Worm (Caenorhabditis elegans): ENCODE data around the gene C09F12.3.

The C09F12.3 gene

DNA sequence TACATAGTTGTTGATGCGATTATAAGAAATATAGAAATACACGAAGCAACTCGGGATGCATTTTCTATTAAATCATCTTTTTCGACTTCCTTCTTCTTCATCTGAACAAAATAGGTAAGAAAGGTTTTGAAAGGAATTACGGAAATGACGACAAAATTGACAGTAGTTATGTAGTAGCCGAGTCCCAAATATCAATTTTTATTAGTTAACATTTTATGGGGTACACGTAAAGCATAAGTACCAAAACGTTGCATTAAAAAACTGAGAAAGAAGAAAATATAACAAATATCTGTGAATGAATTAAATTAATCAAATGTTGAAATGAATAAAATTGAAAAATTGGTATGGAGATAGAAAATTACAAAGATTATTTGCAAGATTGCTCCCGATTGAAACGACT, 40.9 kb downstream of the C09F12.3 start, which contains the start of gene col-177:
Gene col-177 (minus strand): TSS at position 101 of the 400 bp plus-strand sequence.
- TF ChIP-seq tab-1 (GFP tag; IDR thresholded peaks at IDR 0.05): no peak
- TF ChIP-seq T22C8.4 (GFP tag; IDR thresholded peaks at IDR 0.05): no peak

DNA sequence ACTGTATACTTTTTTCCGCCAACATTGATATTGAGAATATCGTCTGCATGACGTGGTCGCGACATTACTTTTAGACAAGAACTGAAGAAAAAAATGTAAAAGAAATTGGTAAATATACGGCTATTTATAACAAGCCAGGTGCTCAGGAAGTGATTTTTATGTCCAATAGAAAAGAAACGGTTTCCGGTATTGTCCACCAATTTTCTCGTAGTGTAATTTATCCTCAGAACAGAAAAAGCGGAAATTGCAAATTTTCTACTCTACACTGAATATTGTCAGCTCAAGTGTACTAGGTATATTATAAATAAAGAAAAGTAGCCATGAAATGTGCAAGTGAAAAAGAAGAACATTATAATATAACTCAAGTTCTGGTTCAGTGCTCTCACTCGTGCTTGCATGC, 43.5 kb downstream of the C09F12.3 start, which contains the start of gene F59F3.6:
Gene F59F3.6 (minus strand): TSS at position 101 of the 400 bp plus-strand sequence.
- TF ChIP-seq cog-1 (tag; optimal IDR thresholded peaks at IDR 0.05): no peak
- no peak for TF ChIP-seq ref-1 (GFP tag; conservative IDR thresholded peaks at IDR 0.05)
- TF ChIP-seq flt-1 (GFP tag; IDR thresholded peaks at IDR 0.05): no peak
- TF ChIP-seq ztf-29 (GFP tag; IDR thresholded peaks at IDR 0.05): no peak
- TF ChIP-seq ztf-23 (GFP tag; IDR thresholded peaks at IDR 0.05): no peak
- TF ChIP-seq med-1 (GFP tag; optimal IDR thresholded peaks at IDR 0.05; ENCODE audit: insufficient read depth): no peak
- no peak for TF ChIP-seq tab-1 (GFP tag; IDR thresholded peaks at IDR 0.05)
- no peak for TF ChIP-seq klf-2 (GFP tag; conservative IDR thresholded peaks at IDR 0.05)
- TF ChIP-seq T22C8.4 (GFP tag; IDR thresholded peaks at IDR 0.05): no peak

DNA sequence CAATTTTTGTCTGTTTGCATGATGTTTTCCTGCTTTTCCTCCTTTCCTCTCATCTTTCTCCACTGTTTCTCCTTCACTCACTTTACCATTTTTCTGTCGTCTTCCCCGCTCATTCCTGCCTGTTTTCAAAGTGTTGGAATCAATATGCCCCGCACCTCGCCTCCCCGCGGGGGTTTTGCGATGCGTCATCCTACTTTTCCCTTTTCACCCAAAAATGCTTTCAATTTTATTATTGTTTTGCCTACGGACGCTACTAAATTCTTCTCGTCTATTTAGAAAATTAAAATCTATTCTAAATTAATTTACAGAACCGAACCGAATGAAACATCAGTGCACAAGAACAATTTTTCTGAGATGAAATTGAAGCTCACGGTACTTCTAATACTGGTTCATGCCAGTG, 50.5 kb downstream of the C09F12.3 start, which contains the start of gene ver-3:
Gene ver-3 (plus strand): TSS at position 301 of the 400 bp plus-strand sequence.
- TF ChIP-seq klf-2 (GFP tag; conservative IDR thresholded peaks at IDR 0.05) (no peak), ztf-23 (GFP tag; IDR thresholded peaks at IDR 0.05) (no peak), ref-1 (GFP tag; conservative IDR thresholded peaks at IDR 0.05) (no peak), med-1 (GFP tag; optimal IDR thresholded peaks at IDR 0.05; ENCODE audit: insufficient read depth) (no peak), cog-1 (tag; optimal IDR thresholded peaks at IDR 0.05) (no peak), T22C8.4 (GFP tag; IDR thresholded peaks at IDR 0.05) (no peak), tab-1 (GFP tag; IDR thresholded peaks at IDR 0.05) (no peak), ztf-29 (GFP tag; IDR thresholded peaks at IDR 0.05) (no peak), flt-1 (GFP tag; IDR thresholded peaks at IDR 0.05) (no peak)

DNA sequence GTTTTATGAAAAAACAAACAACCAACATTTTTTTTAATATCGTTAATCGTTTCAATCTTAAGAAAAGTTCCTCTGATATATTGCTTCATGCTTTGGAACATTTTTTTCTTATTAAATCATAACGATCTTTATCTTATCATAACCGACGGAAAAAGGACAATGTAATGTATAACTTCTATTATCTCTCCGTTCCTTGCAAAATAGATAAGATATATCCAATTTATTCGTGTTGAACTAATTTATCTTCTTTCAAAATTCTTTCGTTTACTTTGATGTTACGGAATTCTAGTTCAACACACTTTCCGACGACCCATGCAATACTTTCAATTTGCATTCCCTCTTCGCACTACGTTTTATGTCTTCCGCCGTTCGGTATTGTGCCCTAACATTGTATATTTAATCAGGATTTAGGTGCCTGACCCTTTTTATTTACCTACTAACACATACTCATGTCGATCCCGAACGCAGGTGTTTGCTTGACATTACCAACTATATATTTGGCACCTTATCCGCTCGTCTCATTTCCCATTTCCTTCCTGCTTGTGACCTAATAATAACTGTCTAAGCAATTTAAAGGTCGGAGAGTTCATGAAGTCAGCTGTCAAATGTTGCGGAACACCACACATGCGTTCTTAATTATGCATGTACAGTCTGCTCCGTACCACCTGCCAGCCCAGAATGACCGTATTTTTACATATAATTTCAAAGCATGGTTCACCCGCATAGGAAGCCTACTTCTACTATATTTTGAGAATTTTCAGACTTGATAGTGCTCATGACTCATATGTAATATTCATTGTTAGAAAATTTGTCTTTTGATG, 51.1 kb downstream of the C09F12.3 start:
- no peak for TF ChIP-seq ztf-29 (GFP tag; IDR thresholded peaks at IDR 0.05)
- no peak for TF ChIP-seq med-1 (GFP tag; optimal IDR thresholded peaks at IDR 0.05; ENCODE audit: insufficient read depth)
- no peak for TF ChIP-seq ztf-23 (GFP tag; IDR thresholded peaks at IDR 0.05)
- TF ChIP-seq cog-1 (tag; optimal IDR thresholded peaks at IDR 0.05): no peak
- TF ChIP-seq tab-1 (GFP tag; IDR thresholded peaks at IDR 0.05): no peak
- TF ChIP-seq ref-1 (GFP tag; conservative IDR thresholded peaks at IDR 0.05): no peak
- TF ChIP-seq flt-1 (GFP tag; IDR thresholded peaks at IDR 0.05): no peak
- no peak for TF ChIP-seq klf-2 (GFP tag; conservative IDR thresholded peaks at IDR 0.05)
- no peak for TF ChIP-seq T22C8.4 (GFP tag; IDR thresholded peaks at IDR 0.05)

DNA sequence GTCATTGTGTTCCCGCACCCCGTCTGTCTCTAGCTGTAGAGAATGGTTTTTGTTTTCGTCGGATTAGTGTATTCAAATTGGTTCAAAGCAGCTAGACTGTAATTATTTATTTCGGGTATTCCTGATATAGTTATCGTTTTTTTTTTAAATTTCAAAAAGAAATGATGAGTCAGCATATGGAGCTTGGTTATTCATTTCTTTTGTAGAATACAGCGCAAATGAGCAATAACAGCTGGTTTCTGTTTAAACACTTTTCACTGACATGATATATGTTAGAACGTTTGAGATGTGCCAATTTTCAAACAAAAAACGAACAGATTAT, 51.9 kb downstream of the C09F12.3 start:
- no peak for TF ChIP-seq tab-1 (GFP tag; IDR thresholded peaks at IDR 0.05)

Data from whole organism, midembryonic.